Worm (Caenorhabditis elegans) whole organism, L2 larva: ENCODE data around the gene ergi-2.

Experiments used
- elt-1 ChIP-seq: fragments of 150-350 bp; optimal IDR thresholded peaks from 2 replicates; lab custom pipeline; 2014; ENCODE audit warnings: missing biosample characterization, missing genetic modification characterization
- lin-13 ChIP-seq: fragments of 150-350 bp; optimal IDR thresholded peaks from 2 replicates; lab custom pipeline; 2014; ENCODE audit warnings: missing biosample characterization, missing genetic modification reagents, missing genetic modification characterization
- nhr-11 ChIP-seq: fragments of 150-350 bp; optimal IDR thresholded peaks from 2 replicates; lab custom pipeline; 2014; ENCODE audit warnings: missing biosample characterization, missing genetic modification characterization
- nhr-21 ChIP-seq: fragments of 150-350 bp; optimal IDR thresholded peaks from 2 replicates; lab custom pipeline; 2014; ENCODE audit warnings: missing biosample characterization, missing genetic modification characterization
- unc-39 ChIP-seq: fragments of 150-350 bp; optimal IDR thresholded peaks from 2 replicates; lab custom pipeline; 2014; ENCODE audit warnings: missing biosample characterization, missing genetic modification characterization

- TF ChIP-seq elt-1 (tag; lab: Kevin White, UChicago) (no peak), unc-39 (tag; lab: Kevin White, UChicago) (no peak), nhr-11 (tag; lab: Kevin White, UChicago) (no peak), lin-13 (GFP tag; lab: Kevin White, UChicago) (no peak), nhr-21 (no peak)
Observed at ce11 chrX:15042549-15042948, 35.4 kb upstream of the ergi-2 start.
